Fruit fly (Drosophila melanogaster) whole organism, embryonic: Measurements from ENCODE around the gene Muc30E.

ENCODE experiments used
- CG10462 ChIP-seq: fragments of 200-800 bp; sonication (Bioruptor generic); optimal IDR thresholded peaks from 2 replicates; lab custom pipeline; 2016; ENCODE audit warnings: missing biosample characterization, missing genetic modification characterization
- CG10654 ChIP-seq: fragments of 200-800 bp; sonication (Bioruptor generic); optimal IDR thresholded peaks from 2 replicates; lab custom pipeline; 2016; ENCODE audit warnings: missing biosample characterization, missing genetic modification characterization
- CG16815 ChIP-seq: fragments of 200-800 bp; sonication (Bioruptor generic); optimal IDR thresholded peaks from 3 replicates; lab custom pipeline; 2017; ENCODE audit warnings: missing biosample characterization, mild to moderate bottlenecking, missing genetic modification characterization
- CG17361 ChIP-seq: fragments of 200-800 bp; sonication (Bioruptor generic); IDR thresholded peaks from 3 replicates; pipeline ENCODE4 v1.3.6; 2022; ENCODE audit warnings: missing biosample characterization, missing genetic modification characterization
- CG17612 ChIP-seq: fragments of 200-800 bp; sonication (Bioruptor generic); IDR thresholded peaks from 2 replicates; pipeline ENCODE4 v1.3.6; 2022; ENCODE audit warnings: missing biosample characterization, missing genetic modification characterization
- CG17829 ChIP-seq: fragments of 200-800 bp; optimal IDR thresholded peaks from 2 replicates; lab custom pipeline; 2019; ENCODE audit warnings: missing biosample characterization, mild to moderate bottlenecking, missing genetic modification characterization, moderate library complexity
- CG18262 ChIP-seq: fragments of 200-800 bp; optimal IDR thresholded peaks from 3 replicates; lab custom pipeline; 2019; ENCODE audit warnings: missing biosample characterization, mild to moderate bottlenecking, missing genetic modification characterization, moderate library complexity
- CG18599 ChIP-seq: fragments of 200-800 bp; sonication (Bioruptor generic); optimal IDR thresholded peaks from 3 replicates; lab custom pipeline; 2017; ENCODE audit warnings: missing biosample characterization, missing genetic modification characterization, mild to moderate bottlenecking, moderate library complexity, missing genetic modification reagents
- CG2875 ChIP-seq: fragments of 200-800 bp; sonication (Bioruptor generic); optimal IDR thresholded peaks from 2 replicates; lab custom pipeline; 2017; ENCODE audit warnings: missing biosample characterization, mild to moderate bottlenecking, missing genetic modification characterization, missing genetic modification reagents
- CG2889 ChIP-seq: fragments of 200-800 bp; sonication (Bioruptor generic); IDR thresholded peaks from 3 replicates; pipeline ENCODE4 v1.3.6; 2022; ENCODE audit warnings: missing biosample characterization, missing genetic modification characterization
- CG3281 ChIP-seq: fragments of 200-800 bp; sonication (Bioruptor generic); optimal IDR thresholded peaks from 3 replicates; lab custom pipeline; 2017; ENCODE audit warnings: missing biosample characterization, mild to moderate bottlenecking, missing genetic modification characterization
- CG33557 ChIP-seq: fragments of 200-800 bp; sonication (Bioruptor generic); optimal IDR thresholded peaks from 2 replicates; lab custom pipeline; 2019; ENCODE audit warnings: missing biosample characterization, mild to moderate bottlenecking, missing genetic modification characterization, moderate library complexity
- CG34376 ChIP-seq: fragments of 200-800 bp; sonication (Bioruptor generic); optimal IDR thresholded peaks from 2 replicates; lab custom pipeline; 2018; ENCODE audit warnings: missing biosample characterization, mild to moderate bottlenecking, missing genetic modification characterization
- CG4730 ChIP-seq: fragments of 200-800 bp; sonication (Bioruptor generic); IDR thresholded peaks from 2 replicates; pipeline ENCODE4 v1.3.6; 2022; ENCODE audit warnings: missing biosample characterization, missing genetic modification characterization
- CG6272 ChIP-seq: fragments of 200-800 bp; sonication (Bioruptor generic); IDR thresholded peaks from 2 replicates; pipeline ENCODE4 v1.3.6; 2022; ENCODE audit warnings: missing biosample characterization, missing genetic modification characterization
- CG8281 ChIP-seq: fragments of 200-800 bp; sonication (Bioruptor generic); optimal IDR thresholded peaks from 2 replicates; lab custom pipeline; 2018; ENCODE audit warnings: missing biosample characterization, mild to moderate bottlenecking, missing genetic modification characterization, moderate library complexity
- CG9817 ChIP-seq: fragments of 200-800 bp; sonication (Bioruptor generic); optimal IDR thresholded peaks from 2 replicates; lab custom pipeline; 2018; ENCODE audit warnings: missing biosample characterization, mild to moderate bottlenecking, missing genetic modification characterization, moderate library complexity
- CoRest ChIP-seq: fragments of 200-800 bp; sonication (Bioruptor generic); optimal IDR thresholded peaks from 3 replicates; lab custom pipeline; 2018; ENCODE audit warnings: missing biosample characterization, mild to moderate bottlenecking, missing genetic modification characterization, moderate library complexity
- D19A ChIP-seq: fragments of 200-800 bp; optimal IDR thresholded peaks from 3 replicates; lab custom pipeline; 2019; ENCODE audit warnings: missing biosample characterization, mild to moderate bottlenecking, missing genetic modification characterization, moderate library complexity
- Doc2 ChIP-seq: fragments of 200-800 bp; sonication (Bioruptor generic); IDR thresholded peaks from 2 replicates; pipeline ENCODE4 v1.3.6; 2022; ENCODE audit warnings: missing biosample characterization, missing genetic modification characterization
- Hand ChIP-seq: fragments of 200-800 bp; sonication (Bioruptor generic); optimal IDR thresholded peaks from 2 replicates; lab custom pipeline; 2017; ENCODE audit warnings: mild to moderate bottlenecking, missing biosample characterization, missing genetic modification reagents, missing genetic modification characterization
- Med ChIP-seq: fragments of 200-800 bp; sonication (Bioruptor generic); peaks from one replicate; lab custom pipeline; 2016; ENCODE audit warnings: missing biosample characterization, missing genetic modification characterization, mild to moderate bottlenecking, inconsistent platforms, moderate library complexity
- NFAT ChIP-seq: fragments of 200-800 bp; sonication (Bioruptor generic); IDR thresholded peaks from 2 replicates; pipeline ENCODE4 v1.3.6; 2022; ENCODE audit warnings: missing biosample characterization, missing genetic modification characterization
- Neu2 ChIP-seq: fragments of 200-800 bp; sonication (Bioruptor generic); optimal IDR thresholded peaks from 3 replicates; lab custom pipeline; 2016; ENCODE audit warnings: missing biosample characterization, missing genetic modification characterization, borderline replicate concordance
- Oli ChIP-seq: fragments of 200-800 bp; sonication (Bioruptor generic); optimal IDR thresholded peaks from 2 replicates; lab custom pipeline; 2018; ENCODE audit warnings: missing biosample characterization, mild to moderate bottlenecking, missing genetic modification characterization, moderate library complexity
- Ptx1 ChIP-seq: fragments of 200-800 bp; sonication (Bioruptor generic); IDR thresholded peaks from 2 replicates; pipeline ENCODE4 v1.3.6; 2022; ENCODE audit warnings: missing biosample characterization, missing genetic modification characterization
- Six4 ChIP-seq: fragments of 200-800 bp; sonication (Bioruptor generic); optimal IDR thresholded peaks from 2 replicates; lab custom pipeline; 2016; ENCODE audit warnings: missing biosample characterization, missing genetic modification characterization
- Tbp ChIP-seq: fragments of >200 bp; optimal IDR thresholded peaks from 2 replicates; lab custom pipeline; 2018; ENCODE audit warnings: missing biosample characterization, missing genetic modification characterization
- aop ChIP-seq: fragments of 200-800 bp; sonication (Bioruptor generic); IDR thresholded peaks from 2 replicates; pipeline ENCODE4 v1.3.6; 2022; ENCODE audit warnings: missing biosample characterization, missing genetic modification characterization
- ap ChIP-seq: fragments of 200-800 bp; sonication (Bioruptor generic); IDR thresholded peaks from 2 replicates; pipeline ENCODE4 v1.3.6; 2022; ENCODE audit warnings: missing biosample characterization, missing genetic modification characterization
- ara ChIP-seq: fragments of 200-800 bp; sonication (Bioruptor generic); IDR thresholded peaks from 2 replicates; pipeline ENCODE4 v1.3.6; 2022; ENCODE audit warnings: missing biosample characterization, missing genetic modification characterization
- bab2 ChIP-seq: fragments of 200-800 bp; sonication (Bioruptor generic); optimal IDR thresholded peaks from 2 replicates; lab custom pipeline; 2016; ENCODE audit warnings: missing biosample characterization, missing genetic modification characterization
- bsh ChIP-seq, 2 experiments: fragments of 200-800 bp; sonication (Bioruptor generic); optimal IDR thresholded peaks; 2 replicates each; lab custom pipeline; 2017 to 2018; ENCODE audit warnings: mild to moderate bottlenecking in 2 of 2, missing biosample characterization in 2 of 2, missing genetic modification characterization in 2 of 2, moderate library complexity in 1 of 2
- chif ChIP-seq, 2 experiments: fragments of 200-800 bp; sonication (Bioruptor generic); optimal IDR thresholded peaks; 3 replicates each; lab custom pipeline; 2016; ENCODE audit warnings: missing biosample characterization in 2 of 2, missing genetic modification characterization in 2 of 2
- da ChIP-seq: fragments of 200-800 bp; sonication (Bioruptor generic); optimal IDR thresholded peaks from 2 replicates; lab custom pipeline; 2016; ENCODE audit warnings: missing biosample characterization, missing genetic modification characterization
- esg ChIP-seq: fragments of 200-800 bp; sonication (Bioruptor generic); conservative IDR thresholded peaks from 2 replicates; pipeline ENCODE4 v1.3.6; 2022; ENCODE audit warnings: missing biosample characterization, missing genetic modification characterization
- ftz-f1 ChIP-seq: fragments of 200-800 bp; sonication (Bioruptor generic); optimal IDR thresholded peaks from 2 replicates; lab custom pipeline; 2016; ENCODE audit warnings: missing biosample characterization, missing genetic modification characterization
- gce ChIP-seq: fragments of 200-800 bp; sonication (Bioruptor generic); IDR thresholded peaks from 3 replicates; pipeline ENCODE4 v1.3.6; 2022; ENCODE audit warnings: missing biosample characterization, missing genetic modification characterization
- gt ChIP-seq: fragments of 200-800 bp; sonication (Bioruptor generic); IDR thresholded peaks from 2 replicates; pipeline ENCODE4 v1.3.6; 2022; ENCODE audit warnings: missing biosample characterization, missing genetic modification characterization
- kay ChIP-seq: fragments of 200-800 bp; sonication (Bioruptor generic); optimal IDR thresholded peaks from 2 replicates; lab custom pipeline; 2016; ENCODE audit warnings: missing biosample characterization, missing genetic modification characterization
- lab ChIP-seq: fragments of 200-800 bp; sonication (Bioruptor generic); optimal IDR thresholded peaks from 3 replicates; lab custom pipeline; 2017; ENCODE audit warnings: missing biosample characterization, missing genetic modification characterization, mild to moderate bottlenecking, moderate library complexity, missing genetic modification reagents
- maf-S ChIP-seq: fragments of 200-800 bp; sonication (Bioruptor generic); optimal IDR thresholded peaks from 2 replicates; lab custom pipeline; 2016; ENCODE audit warnings: missing biosample characterization, missing genetic modification characterization
- mam ChIP-seq: fragments of 200-800 bp; sonication (Bioruptor generic); optimal IDR thresholded peaks from 3 replicates; lab custom pipeline; 2016; ENCODE audit warnings: missing biosample characterization, missing genetic modification characterization
- nerfin-1 ChIP-seq: fragments of 200-800 bp; sonication (Bioruptor generic); optimal IDR thresholded peaks from 3 replicates; lab custom pipeline; 2019; ENCODE audit warnings: missing biosample characterization, mild to moderate bottlenecking, missing genetic modification characterization, moderate library complexity
- peb ChIP-seq: fragments of 200-800 bp; sonication (Bioruptor generic); IDR thresholded peaks from 2 replicates; pipeline ENCODE4 v1.3.6; 2022; ENCODE audit warnings: missing biosample characterization, missing genetic modification characterization
- rib ChIP-seq: fragments of 200-800 bp; sonication (Bioruptor generic); IDR thresholded peaks from 2 replicates; pipeline ENCODE4 v1.3.6; 2022; ENCODE audit warnings: missing biosample characterization, missing genetic modification characterization
- schlank ChIP-seq: fragments of 200-800 bp; sonication (Bioruptor generic); optimal IDR thresholded peaks from 2 replicates; lab custom pipeline; 2018; ENCODE audit warnings: missing biosample characterization, mild to moderate bottlenecking, missing genetic modification characterization
- so ChIP-seq: fragments of 200-800 bp; sonication (Bioruptor generic); IDR thresholded peaks from 3 replicates; pipeline ENCODE4 v1.3.6; 2022; ENCODE audit warnings: missing biosample characterization, missing genetic modification characterization
- sob ChIP-seq: fragments of 200-800 bp; sonication (Bioruptor generic); IDR thresholded peaks from 2 replicates; pipeline ENCODE4 v1.3.6; 2022; ENCODE audit warnings: missing biosample characterization, missing genetic modification characterization
- sug ChIP-seq: fragments of 200-800 bp; optimal IDR thresholded peaks from 2 replicates; lab custom pipeline; 2019; ENCODE audit warnings: missing biosample characterization, mild to moderate bottlenecking, missing genetic modification characterization, moderate library complexity
- unc-4 ChIP-seq: fragments of 200-800 bp; sonication (Bioruptor generic); IDR thresholded peaks from 2 replicates; pipeline ENCODE4 v1.3.6; 2022; ENCODE audit warnings: missing biosample characterization, missing genetic modification characterization; ENCODE audit not compliant: partially characterized antibody
- usp ChIP-seq: fragments of >200 bp; optimal IDR thresholded peaks from 2 replicates; lab custom pipeline; 2017; ENCODE audit warnings: missing biosample characterization, missing genetic modification characterization

Gene Muc30E

DNA sequence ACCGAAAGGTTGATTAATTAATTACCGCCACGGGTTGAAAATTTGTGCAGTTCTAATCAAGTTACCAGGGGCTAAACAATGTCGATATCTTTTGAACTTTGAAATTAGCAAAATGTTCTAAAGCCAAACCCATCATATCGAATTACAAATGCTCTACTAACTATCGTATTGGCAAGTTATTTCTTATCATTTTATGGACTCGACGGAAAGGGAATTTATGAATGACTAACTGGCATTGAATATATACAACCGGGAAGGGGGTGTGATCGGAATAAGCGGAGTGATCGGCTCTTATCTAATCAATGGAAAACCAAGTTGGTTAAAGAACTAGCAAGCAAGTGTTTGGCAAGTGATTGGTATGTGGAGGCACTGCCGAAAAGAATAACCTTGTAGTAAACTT lies 40.6 kb upstream of the Muc30E start (continued):
- TF ChIP-seq schlank (tag; lab: Kevin White, UChicago) (peak; percentile 48), unc-4 (GFP tag; lab: Robert Waterston, UW) (no peak), CG2889 (GFP tag; lab: Robert Waterston, UW) (no peak), esg (GFP tag; lab: Robert Waterston, UW) (no peak), CG2875 (no peak), CG18262 (no peak), da (GFP tag; lab: Kevin White, UChicago) (no peak), ftz-f1 (GFP tag; lab: Kevin White, UChicago) (peak; percentile 39), Doc2 (GFP tag; lab: Robert Waterston, UW) (no peak), ap (no peak), CG8281 (tag; lab: Kevin White, UChicago) (no peak), CG10654 (GFP tag; lab: Kevin White, UChicago) (no peak), so (GFP tag; lab: Robert Waterston, UW) (no peak), Tbp (GFP tag; lab: Kevin White, UChicago) (no peak), gt (GFP tag; lab: Robert Waterston, UW) (no peak), peb (no peak), CG6272 (no peak), CG17612 (GFP tag; lab: Robert Waterston, UW) (no peak), CG17361 (GFP tag; lab: Robert Waterston, UW) (no peak), CG18599 (GFP tag; lab: Kevin White, UChicago) (peak; percentile 67), Oli (tag; lab: Kevin White, UChicago) (no peak), NFAT (no peak), Neu2 (no peak), kay (peak; percentile 56), CG9817 (tag; lab: Kevin White, UChicago) (no peak), CG34376 (GFP tag; lab: Kevin White, UChicago) (peak; percentile 84), gce (no peak), nerfin-1 (tag; lab: Kevin White, UChicago) (no peak), Ptx1 (0 out of 2 replicates have a peak, but pooled peaks have one; percentile 13), sug (peak; percentile 75), maf-S (GFP tag; lab: Kevin White, UChicago) (peak; percentile 3), aop (GFP tag; lab: Robert Waterston, UW) (no peak), D19A (tag; lab: Kevin White, UChicago) (peak; percentile 96), Six4 (GFP tag; lab: Kevin White, UChicago) (no peak), CG4730 (no peak), Hand (GFP tag; lab: Kevin White, UChicago) (no peak), mam (GFP tag; lab: Kevin White, UChicago) (peak; percentile 50), rib (GFP tag; lab: Robert Waterston, UW) (peak; percentile 73), CG10462 (no peak), bsh (GFP tag; optimal IDR thresholded peaks at IDR 0.05; lab: Kevin White, UChicago) (no peak), ara (GFP tag; lab: Robert Waterston, UW) (no peak), CG16815 (GFP tag; lab: Kevin White, UChicago) (no peak), lab (GFP tag; lab: Kevin White, UChicago) (peak; percentile 86), bab2 (GFP tag; lab: Kevin White, UChicago) (no peak), CG33557 (GFP tag; lab: Kevin White, UChicago) (no peak), Med (peak; percentile 57), CG17829 (no peak), CG3281 (GFP tag; lab: Kevin White, UChicago) (peak; percentile 2), usp (no peak), CoRest (tag; lab: Kevin White, UChicago) (no peak), sob (GFP tag; lab: Robert Waterston, UW) (0 out of 2 replicates have a peak, but pooled peaks have one; percentile 16), chif (GFP tag; optimal IDR thresholded peaks at IDR 0.05; lab: Kevin White, UChicago) (no peak)
